Fruit fly (Drosophila melanogaster): ENCODE data around the gene CG32024.

DNA sequence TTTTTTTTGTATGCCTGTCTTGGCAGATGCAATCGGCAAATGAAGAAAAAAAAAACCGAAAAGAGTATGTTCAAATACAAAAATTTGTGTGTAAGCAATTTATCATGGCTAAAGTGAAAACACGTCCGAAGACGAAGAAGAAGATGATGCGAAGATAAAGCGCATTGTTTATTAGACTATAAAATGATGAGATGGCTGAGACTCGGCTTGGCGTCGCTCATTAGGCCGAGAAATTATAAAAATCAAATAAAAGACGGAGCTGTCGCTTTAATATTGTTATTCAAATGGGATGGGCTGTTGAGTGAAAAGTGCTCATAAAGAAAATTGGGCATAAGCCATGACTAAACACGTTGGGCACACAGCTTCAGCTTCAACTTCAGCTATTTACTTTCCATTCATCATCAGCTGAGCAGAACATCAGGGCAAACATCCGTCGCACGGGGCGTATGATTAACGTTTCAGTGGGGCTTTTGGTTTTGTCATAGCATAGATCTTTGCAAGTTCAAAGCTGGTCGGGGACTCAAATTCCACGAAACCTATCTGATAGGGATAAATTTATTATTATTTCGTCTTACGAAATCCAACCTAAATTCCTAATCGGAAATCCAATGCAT is 36.7 kb upstream of the CG32024 start:
- TF ChIP-seq woc (GFP tag; optimal IDR thresholded peaks at IDR 0.05) (no peak), CG9705 (GFP tag; optimal IDR thresholded peaks at IDR 0.05) (no peak), pan (optimal IDR thresholded peaks at IDR 0.05) (no peak), N (GFP tag; optimal IDR thresholded peaks at IDR 0.05) (no peak), HLH106 (tag; optimal IDR thresholded peaks at IDR 0.05) (no peak), Abd-B (GFP tag; optimal IDR thresholded peaks at IDR 0.05) (no peak), Myc (optimal IDR thresholded peaks at IDR 0.05) (no peak), Hr78 (GFP tag; optimal IDR thresholded peaks at IDR 0.05) (no peak), lola (GFP tag; optimal IDR thresholded peaks at IDR 0.05) (no peak), Dfd (GFP tag; optimal IDR thresholded peaks at IDR 0.05) (no peak)
